Fruit fly (Drosophila melanogaster): ENCODE data around the gene EMC2A.

EMC2A gene

DNA sequence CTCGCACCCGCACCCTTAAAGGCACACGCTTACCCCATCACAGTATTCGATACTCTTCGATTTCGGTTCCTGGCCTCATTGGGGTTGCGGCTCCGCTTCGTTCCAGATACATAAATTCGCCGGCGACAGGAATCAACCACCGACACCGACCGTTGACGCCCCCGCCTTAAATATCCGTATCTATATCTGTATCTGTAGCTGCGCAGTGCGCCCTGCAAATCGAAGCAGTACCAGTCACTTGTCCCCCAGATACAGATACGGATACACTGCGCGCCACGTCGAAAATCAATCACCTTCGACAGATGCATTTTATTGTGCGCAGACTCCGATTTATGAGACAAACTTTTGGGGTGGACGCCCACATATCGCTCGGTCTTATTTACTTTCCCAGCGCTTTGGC, 23.3 kb downstream of the EMC2A start:
- TF ChIP-seq CG10631 (GFP tag; optimal IDR thresholded peaks at IDR 0.05), result no peak
- TF ChIP-seq cyc (GFP tag; optimal IDR thresholded peaks at IDR 0.05), result no peak
- TF ChIP-seq Smox (GFP tag; optimal IDR thresholded peaks at IDR 0.05), result no peak
- no peak for TF ChIP-seq lz (GFP tag; optimal IDR thresholded peaks at IDR 0.05)
- TF ChIP-seq CG6276 (GFP tag; optimal IDR thresholded peaks at IDR 0.05), result no peak
- TF ChIP-seq CG11762 (GFP tag; optimal IDR thresholded peaks at IDR 0.05; ENCODE audit: insufficient read depth), result no peak
- TF ChIP-seq Hr38 (GFP tag; optimal IDR thresholded peaks at IDR 0.05), result no peak
- TF ChIP-seq Hr4 (GFP tag; optimal IDR thresholded peaks at IDR 0.05), result no peak
- no peak for TF ChIP-seq CG4318 (GFP tag; optimal IDR thresholded peaks at IDR 0.05)
- TF ChIP-seq CG1621 (tag; optimal IDR thresholded peaks at IDR 0.05), result no peak
- no peak for TF ChIP-seq fd85E (GFP tag; optimal IDR thresholded peaks at IDR 0.05)
- TF ChIP-seq fd59A (GFP tag; optimal IDR thresholded peaks at IDR 0.05), result no peak
- no peak for TF ChIP-seq achi (GFP tag; optimal IDR thresholded peaks at IDR 0.05)

DNA sequence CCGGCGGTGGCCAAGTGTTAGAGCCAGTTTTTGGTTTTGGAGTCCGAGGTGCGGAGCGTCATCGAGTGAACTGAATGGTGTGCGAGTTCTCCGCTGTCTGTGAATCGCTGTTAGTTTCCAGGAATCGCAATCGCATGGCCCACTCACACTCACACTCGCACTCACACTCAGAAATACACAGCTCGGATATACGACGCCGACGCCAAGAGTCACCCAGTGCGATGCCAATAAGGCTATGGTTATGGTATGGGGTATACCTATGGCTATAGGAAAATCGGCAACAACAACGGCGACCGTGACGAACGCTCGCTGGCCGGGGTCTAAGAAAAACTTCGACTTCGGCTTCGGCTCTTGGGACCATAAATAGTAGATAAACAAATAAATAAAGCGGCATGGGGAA, 23.7 kb downstream of the EMC2A start, which contains the start of gene Abd-B:
Gene Abd-B, minus strand, starts transcription at position 101 of the 400 bp plus-strand sequence.
- TF ChIP-seq CG6808 (GFP tag; optimal IDR thresholded peaks at IDR 0.05), result no peak
- no peak for TF ChIP-seq Hr4 (GFP tag; optimal IDR thresholded peaks at IDR 0.05)
- TF ChIP-seq Eip75B (GFP tag; optimal IDR thresholded peaks at IDR 0.05), result no peak
- no peak for TF ChIP-seq Sox14 (GFP tag; optimal IDR thresholded peaks at IDR 0.05)
- TF ChIP-seq CG1621 (tag; optimal IDR thresholded peaks at IDR 0.05), result no peak
- no peak for TF ChIP-seq Hr38 (GFP tag; optimal IDR thresholded peaks at IDR 0.05)
- no peak for TF ChIP-seq CG6792 (GFP tag; optimal IDR thresholded peaks at IDR 0.05)

DNA sequence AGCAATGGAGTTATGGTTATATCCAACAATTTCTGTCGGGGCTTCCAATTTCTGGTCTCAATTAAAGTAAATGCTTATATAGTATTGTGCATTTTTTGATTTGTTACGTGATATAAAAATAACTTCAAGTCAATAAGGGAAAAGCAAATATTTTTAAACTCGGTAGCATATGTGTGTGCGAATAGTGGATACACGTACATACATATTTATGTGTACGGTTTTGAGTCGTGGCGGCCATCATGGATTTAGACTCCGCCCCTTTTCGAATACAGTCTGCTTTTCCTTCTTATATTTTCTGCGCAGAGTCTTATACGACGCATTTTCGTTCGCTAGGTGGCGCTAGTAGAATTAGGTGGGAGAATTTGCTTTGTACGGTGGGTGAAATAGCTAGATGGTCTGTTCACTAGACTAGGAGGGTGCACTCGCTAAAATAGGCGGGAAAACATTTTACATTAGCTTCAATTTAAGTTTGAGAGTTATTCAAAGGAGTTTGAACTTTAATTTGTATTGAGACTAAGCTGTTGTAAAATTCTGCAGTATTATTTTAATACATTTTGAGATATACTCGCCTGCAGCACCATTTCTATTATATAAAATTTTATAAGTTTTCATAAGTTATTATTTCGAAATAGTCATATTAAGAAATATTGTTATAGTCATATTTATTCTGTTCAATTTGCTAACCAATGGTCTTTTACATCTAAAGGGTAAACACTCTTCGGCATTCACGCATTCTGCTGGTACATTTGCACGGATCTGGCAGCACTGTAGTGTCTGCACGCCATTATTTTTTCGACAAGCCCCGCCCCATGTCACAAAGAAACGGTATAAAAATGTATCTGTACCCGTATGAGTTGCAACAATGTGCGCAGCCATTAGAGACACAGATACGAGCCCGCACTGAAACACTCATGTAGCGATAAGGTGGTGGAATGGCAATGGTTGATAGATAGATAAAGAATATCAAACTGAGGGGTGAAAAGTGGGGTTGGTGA, 26.2 kb downstream of the EMC2A start:
- TF ChIP-seq Sox14 (GFP tag; optimal IDR thresholded peaks at IDR 0.05), result peak; percentile 68
- no peak for TF ChIP-seq CG6276 (GFP tag; optimal IDR thresholded peaks at IDR 0.05)
- peak; percentile 53 for TF ChIP-seq Hr4 (GFP tag; optimal IDR thresholded peaks at IDR 0.05)
- no peak for TF ChIP-seq CG6854 (GFP tag; optimal IDR thresholded peaks at IDR 0.05)
- TF ChIP-seq CG6808 (GFP tag; optimal IDR thresholded peaks at IDR 0.05), result peak; percentile 22
- no peak for TF ChIP-seq dac (GFP tag; optimal IDR thresholded peaks at IDR 0.05)
- no peak for TF ChIP-seq Met (GFP tag; optimal IDR thresholded peaks at IDR 0.05)
- peak; percentile 57 for TF ChIP-seq esn (GFP tag; optimal IDR thresholded peaks at IDR 0.05)
- peak; percentile 3 for TF ChIP-seq CG11762 (GFP tag; optimal IDR thresholded peaks at IDR 0.05; ENCODE audit: insufficient read depth)
- TF ChIP-seq CG11294 (GFP tag; IDR thresholded peaks at IDR 0.05), result no peak
- TF ChIP-seq fkh (GFP tag; optimal IDR thresholded peaks at IDR 0.05), result no peak
- TF ChIP-seq Sox15 (GFP tag; optimal IDR thresholded peaks at IDR 0.05), result no peak
- TF ChIP-seq CG8632 (GFP tag; optimal IDR thresholded peaks at IDR 0.05), result peak; percentile 36
- peak; percentile 51 for TF ChIP-seq lz (GFP tag; optimal IDR thresholded peaks at IDR 0.05)
- TF ChIP-seq salr (GFP tag; optimal IDR thresholded peaks at IDR 0.05), result peak in 1 of 2 experiments; percentile 25
- peak; percentile 42 for TF ChIP-seq pdm3 (GFP tag; optimal IDR thresholded peaks at IDR 0.05)
- TF ChIP-seq CG8319 (GFP tag; optimal IDR thresholded peaks at IDR 0.05), result no peak
- TF ChIP-seq CG10631 (GFP tag; optimal IDR thresholded peaks at IDR 0.05), result peak; percentile 57
- peak; percentile 78 for TF ChIP-seq svp (GFP tag)
- TF ChIP-seq CG6163 (GFP tag; IDR thresholded peaks at IDR 0.05), result no peak; the same call in 2 of the 3 replicates
- peak; percentile 46 for TF ChIP-seq Lpt (GFP tag; optimal IDR thresholded peaks at IDR 0.05)
- no peak for TF ChIP-seq fd85E (GFP tag; optimal IDR thresholded peaks at IDR 0.05)
- no peak for TF ChIP-seq CG7368 (GFP tag; optimal IDR thresholded peaks at IDR 0.05)
- TF ChIP-seq topi (GFP tag; optimal IDR thresholded peaks at IDR 0.05), result peak; percentile 39
- TF ChIP-seq Hr38 (GFP tag; optimal IDR thresholded peaks at IDR 0.05), result no peak
- peak; percentile 23; the same call in 1 of the 2 replicates for TF ChIP-seq Gug (GFP tag; IDR thresholded peaks at IDR 0.05)
- no peak for TF ChIP-seq Eip93F (GFP tag; optimal IDR thresholded peaks at IDR 0.05)
- TF ChIP-seq Ets96B (tag; optimal IDR thresholded peaks at IDR 0.05), result no peak
- peak; percentile 14 for TF ChIP-seq CG11902 (GFP tag; optimal IDR thresholded peaks at IDR 0.05)
- no peak for TF ChIP-seq spab (GFP tag; optimal IDR thresholded peaks at IDR 0.05)
- peak; percentile 8 for TF ChIP-seq cyc (GFP tag; optimal IDR thresholded peaks at IDR 0.05)
- no peak for TF ChIP-seq achi (GFP tag; optimal IDR thresholded peaks at IDR 0.05)
- TF ChIP-seq Ets21C (GFP tag; optimal IDR thresholded peaks at IDR 0.05), result no peak
- TF ChIP-seq fd59A (GFP tag; optimal IDR thresholded peaks at IDR 0.05), result no peak
- peak; percentile 18 for TF ChIP-seq acj6 (GFP tag; optimal IDR thresholded peaks at IDR 0.05)
- TF ChIP-seq CG9139 (GFP tag; optimal IDR thresholded peaks at IDR 0.05), result no peak
- peak; percentile 87 for TF ChIP-seq dsx (GFP tag; optimal IDR thresholded peaks at IDR 0.05; ENCODE audit: poor library complexity, severe bottlenecking)
- TF ChIP-seq OdsH (GFP tag; optimal IDR thresholded peaks at IDR 0.05), result no peak
- no peak for TF ChIP-seq CG4318 (GFP tag; optimal IDR thresholded peaks at IDR 0.05)

Measured in whole organism, prepupa.